Fruit fly (Drosophila melanogaster) whole organism, adult: ENCODE measurements around the gene Ip259.
A peak's percentile ranks its signal among the peaks of the same experiment; 100 is the strongest.

Experiments
- CG14711 ChIP-seq: fragments of 200-800 bp; sonication (Bioruptor generic); optimal IDR thresholded peaks from 2 replicates; lab custom pipeline; 2018; ENCODE audit warnings: missing biosample characterization, mild to moderate bottlenecking, missing genetic modification characterization, moderate library complexity
- CG33017 ChIP-seq: fragments of 200-800 bp; sonication (Bioruptor generic); optimal IDR thresholded peaks from 2 replicates; lab custom pipeline; 2018; ENCODE audit warnings: missing biosample characterization, mild to moderate bottlenecking, missing genetic modification characterization, moderate library complexity
- CG7045 ChIP-seq: fragments of 200-800 bp; sonication (Bioruptor generic); optimal IDR thresholded peaks from 2 replicates; lab custom pipeline; 2017; ENCODE audit warnings: missing biosample characterization, mild to moderate bottlenecking, missing genetic modification characterization
- CG7101 ChIP-seq: fragments of 200-800 bp; sonication (Bioruptor generic); optimal IDR thresholded peaks from 2 replicates; lab custom pipeline; 2018; ENCODE audit warnings: missing biosample characterization, mild to moderate bottlenecking, missing genetic modification characterization, moderate library complexity
- Clk ChIP-seq: fragments of 200-800 bp; sonication (Bioruptor generic); optimal IDR thresholded peaks from 2 replicates; lab custom pipeline; 2017; ENCODE audit warnings: missing biosample characterization, missing genetic modification characterization
- Mnt ChIP-seq: fragments of 200-800 bp; sonication (Bioruptor generic); optimal IDR thresholded peaks from 2 replicates; lab custom pipeline; 2016; ENCODE audit warnings: missing biosample characterization, mild to moderate bottlenecking, missing genetic modification characterization
- bab1 ChIP-seq: fragments of 200-800 bp; sonication (Bioruptor generic); optimal IDR thresholded peaks from 3 replicates; lab custom pipeline; 2019; ENCODE audit warnings: missing biosample characterization, mild to moderate bottlenecking, missing genetic modification characterization, moderate library complexity
- kay ChIP-seq: fragments of 200-800 bp; sonication (Bioruptor generic); peaks from one replicate; lab custom pipeline; 2016; ENCODE audit warnings: missing biosample characterization, missing genetic modification characterization, borderline replicate concordance
- pad ChIP-seq: fragments of 200-800 bp; sonication (Bioruptor generic); optimal IDR thresholded peaks from 3 replicates; lab custom pipeline; 2017; ENCODE audit warnings: missing biosample characterization, missing genetic modification characterization, mild to moderate bottlenecking, moderate library complexity, missing genetic modification reagents
- tj ChIP-seq: fragments of 200-800 bp; sonication (Bioruptor generic); optimal IDR thresholded peaks from 3 replicates; lab custom pipeline; 2017; ENCODE audit warnings: missing biosample characterization, mild to moderate bottlenecking, missing genetic modification characterization, moderate library complexity

DNA sequence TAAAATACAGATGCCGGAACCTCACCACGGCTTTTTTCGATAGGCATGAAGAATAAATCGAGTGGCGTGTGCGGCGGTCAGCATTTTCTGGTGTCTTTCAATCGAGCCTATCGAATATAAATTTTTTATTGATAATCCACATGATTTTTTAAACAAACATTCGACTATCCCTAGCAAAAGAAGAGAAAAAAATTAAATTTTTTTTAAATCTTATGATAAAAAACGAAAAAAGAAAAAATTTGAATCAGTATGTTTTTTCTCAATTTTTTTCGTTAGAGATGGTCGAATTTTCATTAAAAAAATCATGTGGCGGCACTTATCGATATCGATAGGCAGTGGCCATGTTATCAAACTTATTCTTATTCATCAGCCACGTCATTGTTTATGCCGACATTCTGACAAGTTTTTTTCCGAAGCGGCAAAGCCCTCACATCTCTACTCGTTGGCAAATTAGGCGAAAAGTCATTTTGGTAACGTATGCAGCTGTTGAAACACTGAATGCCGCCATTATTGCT, 18.4 kb downstream of the Ip259 start, which contains the start of the genes SmB and KdelR:
- peak; percentile 89 for TF ChIP-seq Mnt
- no peak for TF ChIP-seq CG7045 (GFP tag; lab: Kevin White, UChicago)
- peak; percentile 97 for TF ChIP-seq tj (GFP tag; lab: Kevin White, UChicago)
- TF ChIP-seq kay (GFP tag; lab: Kevin White, UChicago) = no peak
- TF ChIP-seq CG7101 (tag; lab: Kevin White, UChicago) = peak; percentile 63
- TF ChIP-seq bab1 (GFP tag; lab: Kevin White, UChicago) = peak; percentile 34
- TF ChIP-seq CG14711 (tag; lab: Kevin White, UChicago) = peak; percentile 65
- no peak for TF ChIP-seq CG33017 (tag; lab: Kevin White, UChicago)
- TF ChIP-seq Clk (GFP tag; lab: Kevin White, UChicago) = no peak
- TF ChIP-seq pad = no peak
